Worm (Caenorhabditis elegans) whole organism, L4 larva: ENCODE results near the gene hda-2.

Experiments used
- F49E8.2 ChIP-seq: sonication (generic microtip); optimal IDR thresholded peaks from 2 replicates; lab custom pipeline; 2016; ENCODE audit warnings: missing compliant biosample characterization, mild to moderate bottlenecking, missing genetic modification characterization, borderline replicate concordance
- Y105C5A.15 ChIP-seq: fragments of 200-800 bp; sonication (Bioruptor generic); IDR thresholded peaks from 2 replicates; pipeline ENCODE4 v1.3.6; 2022; ENCODE audit warnings: missing genetic modification characterization, missing compliant biosample characterization
- Y48G9A.11 ChIP-seq: fragments of 200-800 bp; sonication (Bioruptor generic); IDR thresholded peaks from 2 replicates; pipeline ENCODE4 v1.3.6; 2022; ENCODE audit warnings: missing genetic modification reagents, missing genetic modification characterization, missing compliant biosample characterization
- Y5F2A.4 ChIP-seq: fragments of 200-800 bp; sonication (Bioruptor generic); optimal IDR thresholded peaks from 2 replicates; lab custom pipeline; 2018; ENCODE audit warnings: mild to moderate bottlenecking, missing genetic modification characterization, missing compliant biosample characterization
- Y75B8A.6 ChIP-seq: fragments of 200-800 bp; sonication (Bioruptor generic); IDR thresholded peaks from 2 replicates; pipeline ENCODE4 v1.3.6; 2022; ENCODE audit warnings: missing genetic modification reagents, missing genetic modification characterization, missing compliant biosample characterization
- aha-1 ChIP-seq: fragments of 150-350 bp; peaks from one replicate; lab custom pipeline; 2014; ENCODE audit warnings: missing biosample characterization, missing genetic modification characterization
- aly-2 ChIP-seq: sonication (generic microtip); optimal IDR thresholded peaks from 2 replicates; lab custom pipeline; 2018; ENCODE audit warnings: missing biosample characterization, missing genetic modification characterization
- ama-1 ChIP-seq: fragments of 150-350 bp; optimal IDR thresholded peaks from 2 replicates; lab custom pipeline; 2014; ENCODE audit warnings: inconsistent platforms, mixed read lengths
- arid-1 ChIP-seq: fragments of 200-800 bp; sonication (Bioruptor generic); conservative IDR thresholded peaks from 2 replicates; pipeline ENCODE4 v1.3.6; 2022; ENCODE audit warnings: missing genetic modification reagents, missing genetic modification characterization, missing compliant biosample characterization
- ces-1 ChIP-seq: fragments of 150-350 bp; sonication (generic microtip); optimal IDR thresholded peaks from 4 replicates; lab custom pipeline; 2014; ENCODE audit warnings: missing biosample characterization, missing genetic modification reagents, missing genetic modification characterization
- cey-2 ChIP-seq: sonication (generic microtip); optimal IDR thresholded peaks from 3 replicates; lab custom pipeline; 2017; ENCODE audit warnings: missing genetic modification characterization, mild to moderate bottlenecking, missing compliant biosample characterization, antibody characterized with exemption, borderline replicate concordance; ENCODE audit not compliant: insufficient read depth
- ctbp-1 ChIP-seq: fragments of 200-800 bp; sonication (Bioruptor generic); IDR thresholded peaks from 2 replicates; pipeline ENCODE4 v1.3.6; 2022; ENCODE audit warnings: missing genetic modification reagents, missing genetic modification characterization, missing compliant biosample characterization
- daf-8 ChIP-seq: fragments of 200-800 bp; sonication (Bioruptor generic); IDR thresholded peaks from 2 replicates; pipeline ENCODE4 v1.3.6; 2022; ENCODE audit warnings: missing genetic modification characterization, missing compliant biosample characterization
- dmd-6 ChIP-seq: fragments of 200-800 bp; sonication (Bioruptor generic); IDR thresholded peaks from 2 replicates; pipeline ENCODE4 v1.3.6; 2022; ENCODE audit warnings: missing genetic modification reagents, missing genetic modification characterization, missing compliant biosample characterization
- dmd-9 ChIP-seq: fragments of 200-800 bp; sonication (Bioruptor generic); IDR thresholded peaks from 2 replicates; pipeline ENCODE4 v1.3.6; 2022; ENCODE audit warnings: missing genetic modification reagents, missing genetic modification characterization, missing compliant biosample characterization
- fkh-10 ChIP-seq: fragments of 150-350 bp; optimal IDR thresholded peaks from 2 replicates; lab custom pipeline; 2014; ENCODE audit warnings: missing biosample characterization, missing genetic modification reagents, missing genetic modification characterization
- gei-8 ChIP-seq: fragments of 200-800 bp; sonication (Bioruptor generic); optimal IDR thresholded peaks from 2 replicates; lab custom pipeline; 2018; ENCODE audit warnings: mild to moderate bottlenecking, missing genetic modification characterization, missing compliant biosample characterization
- hlh-30 ChIP-seq: sonication (generic microtip); optimal IDR thresholded peaks from 2 replicates; lab custom pipeline; 2017; ENCODE audit warnings: antibody characterized with exemption, mild to moderate bottlenecking, missing genetic modification characterization, missing compliant biosample characterization; ENCODE audit not compliant: insufficient read depth
- lim-7 ChIP-seq: fragments of 200-800 bp; sonication (Bioruptor generic); IDR thresholded peaks from 2 replicates; pipeline ENCODE4 v1.3.6; 2022; ENCODE audit warnings: missing genetic modification characterization, missing compliant biosample characterization
- lin-1 ChIP-seq: fragments of 200-800 bp; sonication (Bioruptor generic); IDR thresholded peaks from 2 replicates; pipeline ENCODE4 v1.3.6; 2022; ENCODE audit warnings: missing genetic modification reagents, missing genetic modification characterization, missing compliant biosample characterization
- lin-29 ChIP-seq: fragments of 200-800 bp; sonication (Bioruptor generic); IDR thresholded peaks from 2 replicates; pipeline ENCODE4 v1.3.6; 2022; ENCODE audit warnings: missing genetic modification reagents, missing genetic modification characterization, missing compliant biosample characterization
- lin-39 ChIP-seq: fragments of 150-350 bp; optimal IDR thresholded peaks from 2 replicates; lab custom pipeline; 2014; ENCODE audit warnings: missing biosample characterization, missing genetic modification reagents, missing genetic modification characterization
- lsy-2 ChIP-seq, 2 experiments: fragments of 150-350 bp in 1 of 2; sonication (generic microtip) in 1 of 2; optimal IDR thresholded peaks; 2 replicates each; lab custom pipeline; 2014 to 2017; ENCODE audit warnings: missing biosample characterization in 2 of 2, missing genetic modification characterization in 2 of 2
- mdt-29 ChIP-seq: fragments of 200-800 bp; sonication (Bioruptor generic); IDR thresholded peaks from 2 replicates; pipeline ENCODE4 v1.3.6; 2022; ENCODE audit warnings: missing genetic modification reagents, missing genetic modification characterization, missing compliant biosample characterization
- mep-1 ChIP-seq: fragments of 150-350 bp; sonication (generic microtip); optimal IDR thresholded peaks from 3 replicates; lab custom pipeline; 2014; ENCODE audit warnings: missing biosample characterization, missing genetic modification characterization
- mes-2 ChIP-seq: sonication (generic microtip); optimal IDR thresholded peaks from 2 replicates; lab custom pipeline; 2016; ENCODE audit warnings: missing genotype, mild to moderate bottlenecking, missing genetic modification characterization, missing compliant biosample characterization; ENCODE audit not compliant: poor library complexity, severe bottlenecking
- mxl-3 ChIP-seq: fragments of 200-800 bp; sonication (Bioruptor generic); optimal IDR thresholded peaks from 2 replicates; lab custom pipeline; 2018; ENCODE audit warnings: mild to moderate bottlenecking, missing genetic modification characterization, missing compliant biosample characterization
- nhr-10 ChIP-seq: fragments of 150-350 bp; optimal IDR thresholded peaks from 2 replicates; lab custom pipeline; 2014; ENCODE audit warnings: missing biosample characterization, missing genetic modification characterization
- nhr-102 ChIP-seq: sonication (generic microtip); optimal IDR thresholded peaks from 2 replicates; lab custom pipeline; 2016; ENCODE audit warnings: mild to moderate bottlenecking, missing genetic modification characterization, moderate library complexity, missing compliant biosample characterization
- nhr-28 ChIP-seq: fragments of 150-350 bp; optimal IDR thresholded peaks from 2 replicates; lab custom pipeline; 2014; ENCODE audit warnings: missing biosample characterization, missing genetic modification characterization
- nhr-42 ChIP-seq: fragments of 200-800 bp; sonication (Bioruptor generic); IDR thresholded peaks from 2 replicates; pipeline ENCODE4 v1.3.6; 2022; ENCODE audit warnings: missing genetic modification characterization, missing compliant biosample characterization
- php-3 ChIP-seq: fragments of 200-800 bp; sonication (Bioruptor generic); IDR thresholded peaks from 2 replicates; pipeline ENCODE4 v1.3.6; 2022; ENCODE audit warnings: missing genetic modification reagents, missing genetic modification characterization, missing compliant biosample characterization
- pqm-1 ChIP-seq: sonication (generic microtip); optimal IDR thresholded peaks from 2 replicates; lab custom pipeline; 2017; ENCODE audit warnings: missing biosample characterization, missing genetic modification characterization
- skn-1 ChIP-seq: fragments of 150-350 bp; optimal IDR thresholded peaks from 2 replicates; lab custom pipeline; 2014; ENCODE audit warnings: missing biosample characterization, missing genetic modification characterization
- snpc-4 ChIP-seq: fragments of 150-350 bp; optimal IDR thresholded peaks from 2 replicates; lab custom pipeline; 2014; ENCODE audit warnings: missing biosample characterization, missing genetic modification characterization
- tag-97 ChIP-seq: fragments of 200-800 bp; sonication (Bioruptor generic); IDR thresholded peaks from 2 replicates; pipeline ENCODE4 v1.3.6; 2022; ENCODE audit warnings: missing genetic modification characterization, missing compliant biosample characterization
- unc-39 ChIP-seq: sonication (generic microtip); optimal IDR thresholded peaks from 2 replicates; lab custom pipeline; 2017; ENCODE audit warnings: missing biosample characterization, missing genetic modification characterization
- zfp-2 ChIP-seq: sonication (generic microtip); optimal IDR thresholded peaks from 2 replicates; lab custom pipeline; 2016; ENCODE audit warnings: mild to moderate bottlenecking, missing genetic modification characterization, missing compliant biosample characterization
- zip-11 ChIP-seq: fragments of 200-800 bp; sonication (Bioruptor generic); IDR thresholded peaks from 2 replicates; pipeline ENCODE4 v1.3.6; 2022; ENCODE audit warnings: missing genetic modification characterization, missing compliant biosample characterization

hda-2 gene

ce11 chrII:7991279-7991678, 31.1 kb downstream of the hda-2 start:
- TF ChIP-seq Y48G9A.11 (GFP tag; lab: Robert Waterston, UW), result no peak
- TF ChIP-seq cey-2, result no peak
- no peak for TF ChIP-seq mes-2 (tag; lab: Kevin White, UChicago)
- TF ChIP-seq aha-1 (tag; lab: Kevin White, UChicago), result no peak
- no peak for TF ChIP-seq aly-2 (tag; lab: Kevin White, UChicago)
- TF ChIP-seq ces-1, result no peak
- TF ChIP-seq arid-1 (GFP tag; lab: Robert Waterston, UW), result no peak
- no peak for TF ChIP-seq dmd-9 (GFP tag; lab: Robert Waterston, UW)
- no peak for TF ChIP-seq nhr-42
- TF ChIP-seq hlh-30 (tag; lab: Kevin White, UChicago), result no peak
- TF ChIP-seq nhr-10 (tag; lab: Kevin White, UChicago), result no peak
- no peak for TF ChIP-seq dmd-6
- no peak for TF ChIP-seq lim-7 (GFP tag; lab: Robert Waterston, UW)
- no peak for TF ChIP-seq F49E8.2 (tag; lab: Kevin White, UChicago)
- TF ChIP-seq lin-1 (GFP tag; lab: Robert Waterston, UW), result no peak
- TF ChIP-seq php-3 (GFP tag; lab: Robert Waterston, UW), result no peak
- no peak for TF ChIP-seq gei-8 (GFP tag; lab: Kevin White, UChicago)
- TF ChIP-seq nhr-102 (tag; lab: Kevin White, UChicago), result no peak

ce11 chrII:7990192-7990591, 32.2 kb downstream of the hda-2 start:
- TF ChIP-seq snpc-4, result no peak
- no peak for TF ChIP-seq lin-29
- TF ChIP-seq Y105C5A.15 (GFP tag; lab: Robert Waterston, UW), result no peak
- no peak for TF ChIP-seq ctbp-1 (GFP tag; lab: Robert Waterston, UW)
- TF ChIP-seq Y75B8A.6 (GFP tag; lab: Robert Waterston, UW), result no peak
- TF ChIP-seq ces-1, result peak; percentile 37
- TF ChIP-seq Y48G9A.11 (GFP tag; lab: Robert Waterston, UW), result no peak
- no peak for TF ChIP-seq tag-97
- TF ChIP-seq aly-2 (tag; lab: Kevin White, UChicago), result no peak
- no peak for TF ChIP-seq zfp-2
- peak; percentile 2 for TF ChIP-seq aha-1 (tag; lab: Kevin White, UChicago)
- TF ChIP-seq mdt-29 (GFP tag; lab: Robert Waterston, UW), result no peak
- no peak for TF ChIP-seq skn-1
- no peak for TF ChIP-seq ama-1 (lab: Kevin White, UChicago)
- TF ChIP-seq mxl-3, result no peak
- TF ChIP-seq fkh-10 (GFP tag; lab: Kevin White, UChicago), result peak; percentile 79
- no peak for TF ChIP-seq nhr-28 (tag; lab: Kevin White, UChicago)
- no peak for TF ChIP-seq pqm-1 (tag; lab: Kevin White, UChicago)
- TF ChIP-seq lin-39, result no peak
- no peak for TF ChIP-seq nhr-10 (tag; lab: Kevin White, UChicago)
- TF ChIP-seq zip-11 (GFP tag; lab: Robert Waterston, UW), result no peak

DNA sequence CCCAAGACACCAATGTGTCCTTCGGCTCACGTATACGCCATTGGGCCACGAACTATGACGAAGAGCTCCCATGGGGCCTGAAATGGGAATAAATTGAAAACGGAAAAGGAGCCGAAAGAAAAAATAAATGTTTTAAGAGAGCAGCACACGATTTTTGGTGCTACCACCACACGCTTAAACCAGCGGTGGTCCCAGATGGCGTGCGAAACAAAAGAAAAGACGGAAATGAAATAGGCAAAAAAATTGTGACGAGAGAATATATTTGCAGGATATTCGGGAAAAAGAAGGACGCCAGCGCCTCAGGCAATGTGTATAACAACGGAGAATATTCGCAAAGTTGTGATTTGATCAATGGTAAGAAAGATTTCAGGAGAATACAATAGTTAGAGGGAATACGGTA, 35.4 kb downstream of the hda-2 start:
- TF ChIP-seq aha-1 (tag; lab: Kevin White, UChicago) (peak; percentile 90), unc-39 (tag; lab: Kevin White, UChicago) (no peak), mep-1 (no peak), lsy-2 (tag; optimal IDR thresholded peaks at IDR 0.05; lab: Kevin White, UChicago) (peak in 1 of 2 experiments; percentile 6), Y5F2A.4 (no peak), daf-8 (GFP tag; lab: Robert Waterston, UW) (no peak)
